Worm (Caenorhabditis elegans) whole organism, L4/young adult: Measurements from ENCODE around the gene abf-3.
"Not testable (repeated sequence)": the region's sequence is repeated elsewhere in the genome, so short reads cannot be mapped to it uniquely, and the experiment has no call there.

Source experiments
- W03F9.2 ChIP-seq: fragments of 150-350 bp; optimal IDR thresholded peaks from 2 replicates; lab custom pipeline; 2014; ENCODE audit warnings: missing biosample characterization, missing genetic modification characterization
- dao-5 ChIP-seq: sonication (generic microtip); optimal IDR thresholded peaks from 2 replicates; lab custom pipeline; 2016; ENCODE audit warnings: missing genotype, missing genetic modification characterization, moderate library complexity, missing compliant biosample characterization

- not testable (repeated sequence) for TF ChIP-seq dao-5, W03F9.2 (tag; lab: Kevin White, UChicago)
Measured at ce11 chrV:15807420-15807819, 10.2 kb downstream of the abf-3 start, which contains the start of gene srsx-38.
